Worm (Caenorhabditis elegans) whole organism, young adult: ENCODE data around the gene Y16E11A.4.
"Not testable (repeated sequence)": the region's sequence is repeated elsewhere in the genome, so short reads cannot be mapped to it uniquely, and the experiment has no call there.

Experiments used
- B0019.2 ChIP-seq: fragments of 200-800 bp; sonication (Bioruptor generic); conservative IDR thresholded peaks from 2 replicates; pipeline ENCODE4 v1.3.6; 2022; ENCODE audit warnings: missing genetic modification reagents, missing genetic modification characterization, missing compliant biosample characterization
- B0035.1 ChIP-seq: sonication (generic microtip); optimal IDR thresholded peaks from 2 replicates; lab custom pipeline; 2016; ENCODE audit warnings: missing genetic modification characterization, mild to moderate bottlenecking, missing compliant biosample characterization, missing genotype, missing genetic modification reagents
- C17E4.6 ChIP-seq: fragments of 200-800 bp; sonication (Bioruptor generic); IDR thresholded peaks from 2 replicates; pipeline ENCODE4 v1.3.6; 2022; ENCODE audit warnings: missing genetic modification reagents, missing genetic modification characterization, missing compliant biosample characterization
- F10E7.11 ChIP-seq: sonication (generic microtip); optimal IDR thresholded peaks from 2 replicates; lab custom pipeline; 2017; ENCODE audit warnings: mild to moderate bottlenecking, missing genetic modification characterization, moderate library complexity, missing compliant biosample characterization
- F52B5.7 ChIP-seq: sonication (generic microtip); optimal IDR thresholded peaks from 2 replicates; lab custom pipeline; 2016; ENCODE audit warnings: mild to moderate bottlenecking, missing genetic modification characterization, missing compliant biosample characterization
- F57A8.1 ChIP-seq: fragments of 200-800 bp; sonication (Bioruptor generic); optimal IDR thresholded peaks from 2 replicates; lab custom pipeline; 2018; ENCODE audit warnings: mild to moderate bottlenecking, missing genetic modification characterization, moderate library complexity, missing compliant biosample characterization
- T26A5.8 ChIP-seq: sonication (generic microtip); optimal IDR thresholded peaks from 2 replicates; lab custom pipeline; 2016; ENCODE audit warnings: missing genetic modification characterization, missing compliant biosample characterization
- Y53G8AR.9 ChIP-seq: fragments of 200-800 bp; sonication (Bioruptor generic); conservative IDR thresholded peaks from 2 replicates; pipeline ENCODE4 v1.3.6; 2022; ENCODE audit warnings: missing genetic modification reagents, missing genetic modification characterization, missing compliant biosample characterization
- atf-7 ChIP-seq: sonication (generic microtip); optimal IDR thresholded peaks from 2 replicates; lab custom pipeline; 2017; ENCODE audit warnings: mild to moderate bottlenecking, missing genetic modification characterization, missing compliant biosample characterization
- athp-1 ChIP-seq: sonication (generic microtip); optimal IDR thresholded peaks from 2 replicates; lab custom pipeline; 2017; ENCODE audit warnings: mild to moderate bottlenecking, missing genetic modification characterization, missing compliant biosample characterization
- attf-3 ChIP-seq: fragments of 200-800 bp; sonication (Bioruptor generic); conservative IDR thresholded peaks from 2 replicates; pipeline ENCODE4 v1.3.6; 2022; ENCODE audit warnings: missing genetic modification reagents, missing genetic modification characterization, missing compliant biosample characterization
- ceh-100 ChIP-seq: fragments of 200-800 bp; sonication (Bioruptor generic); IDR thresholded peaks from 2 replicates; pipeline ENCODE4 v1.3.6; 2022; ENCODE audit warnings: missing genetic modification reagents, missing genetic modification characterization, missing compliant biosample characterization
- ceh-40 ChIP-seq: fragments of 200-800 bp; sonication (Bioruptor generic); IDR thresholded peaks from 2 replicates; pipeline ENCODE4 v1.3.6; 2022; ENCODE audit warnings: missing genetic modification characterization, missing compliant biosample characterization
- chd-7 ChIP-seq: sonication (generic microtip); optimal IDR thresholded peaks from 2 replicates; lab custom pipeline; 2016; ENCODE audit warnings: mild to moderate bottlenecking, missing genetic modification characterization, moderate library complexity, missing compliant biosample characterization
- dox-1 ChIP-seq: fragments of 200-800 bp; sonication (Bioruptor generic); IDR thresholded peaks from 2 replicates; pipeline ENCODE4 v1.3.6; 2022; ENCODE audit warnings: missing genetic modification reagents, missing genetic modification characterization, missing compliant biosample characterization
- ets-4 ChIP-seq: fragments of 200-800 bp; sonication (Bioruptor generic); optimal IDR thresholded peaks from 2 replicates; lab custom pipeline; 2018; ENCODE audit warnings: mild to moderate bottlenecking, missing genetic modification characterization, missing compliant biosample characterization
- fkh-3 ChIP-seq: sonication (generic microtip); optimal IDR thresholded peaks from 2 replicates; lab custom pipeline; 2016; ENCODE audit warnings: mild to moderate bottlenecking, missing genetic modification characterization, missing compliant biosample characterization
- hlh-26 ChIP-seq: fragments of 200-800 bp; sonication (Bioruptor generic); conservative IDR thresholded peaks from 2 replicates; pipeline ENCODE4 v1.3.6; 2022; ENCODE audit warnings: missing genetic modification reagents, missing genetic modification characterization, missing compliant biosample characterization
- hmg-20 ChIP-seq: fragments of 200-800 bp; sonication (Bioruptor generic); IDR thresholded peaks from 2 replicates; pipeline ENCODE4 v1.3.6; 2022; ENCODE audit warnings: missing genetic modification reagents, missing genetic modification characterization, missing compliant biosample characterization
- hsf-1 ChIP-seq: fragments of 200-800 bp; sonication (Bioruptor generic); IDR thresholded peaks from 2 replicates; pipeline ENCODE4 v1.3.6; 2022; ENCODE audit warnings: missing genetic modification reagents, missing genetic modification characterization, missing compliant biosample characterization
- madf-3 ChIP-seq: fragments of 200-800 bp; sonication (Bioruptor generic); IDR thresholded peaks from 2 replicates; pipeline ENCODE4 v1.3.6; 2022; ENCODE audit warnings: missing genetic modification reagents, missing genetic modification characterization, missing compliant biosample characterization
- mes-4 ChIP-seq: sonication (generic microtip); optimal IDR thresholded peaks from 2 replicates; lab custom pipeline; 2016; ENCODE audit warnings: missing genotype, missing genetic modification characterization, missing compliant biosample characterization
- nhr-80 ChIP-seq: sonication (generic microtip); optimal IDR thresholded peaks from 2 replicates; lab custom pipeline; 2016; ENCODE audit warnings: missing genetic modification characterization, missing compliant biosample characterization
- pha-4 ChIP-seq: fragments of 150-350 bp; sonication (generic microtip); optimal IDR thresholded peaks from 2 replicates; lab custom pipeline; 2014; ENCODE audit warnings: missing biosample characterization, missing genetic modification reagents, missing genetic modification characterization
- repo-1 ChIP-seq: sonication (generic microtip); optimal IDR thresholded peaks from 2 replicates; lab custom pipeline; 2017; ENCODE audit warnings: mild to moderate bottlenecking, missing genetic modification characterization, missing compliant biosample characterization
- sptf-2 ChIP-seq: fragments of 200-800 bp; sonication (Bioruptor generic); optimal IDR thresholded peaks from 2 replicates; lab custom pipeline; 2018; ENCODE audit warnings: mild to moderate bottlenecking, missing genetic modification characterization, missing compliant biosample characterization
- unc-62 ChIP-seq: fragments of 150-350 bp; optimal IDR thresholded peaks from 2 replicates; lab custom pipeline; 2014; ENCODE audit warnings: missing biosample characterization, missing genetic modification reagents, missing genetic modification characterization
- zfh-2 ChIP-seq: fragments of 200-800 bp; sonication (Bioruptor generic); conservative IDR thresholded peaks from 2 replicates; pipeline ENCODE4 v1.3.6; 2022; ENCODE audit warnings: missing genetic modification reagents, missing genetic modification characterization, missing compliant biosample characterization
- zim-3 ChIP-seq: sonication (generic microtip); optimal IDR thresholded peaks from 2 replicates; lab custom pipeline; 2017; ENCODE audit warnings: mild to moderate bottlenecking, missing genetic modification characterization, moderate library complexity, missing compliant biosample characterization
- ztf-3 ChIP-seq: fragments of 200-800 bp; sonication (Bioruptor generic); optimal IDR thresholded peaks from 2 replicates; lab custom pipeline; 2018; ENCODE audit warnings: mild to moderate bottlenecking, missing genetic modification characterization, missing compliant biosample characterization

Y16E11A.4 gene

ce11 chrII:1946427-1946826, 40.7 kb upstream of the Y16E11A.4 start, which contains the start of gene math-48:
Gene math-48, minus strand, starts transcription at chrII:1946527.
- no peak for TF ChIP-seq ceh-100 (GFP tag; lab: Robert Waterston, UW)
- no peak for TF ChIP-seq Y53G8AR.9 (GFP tag; lab: Robert Waterston, UW)

DNA sequence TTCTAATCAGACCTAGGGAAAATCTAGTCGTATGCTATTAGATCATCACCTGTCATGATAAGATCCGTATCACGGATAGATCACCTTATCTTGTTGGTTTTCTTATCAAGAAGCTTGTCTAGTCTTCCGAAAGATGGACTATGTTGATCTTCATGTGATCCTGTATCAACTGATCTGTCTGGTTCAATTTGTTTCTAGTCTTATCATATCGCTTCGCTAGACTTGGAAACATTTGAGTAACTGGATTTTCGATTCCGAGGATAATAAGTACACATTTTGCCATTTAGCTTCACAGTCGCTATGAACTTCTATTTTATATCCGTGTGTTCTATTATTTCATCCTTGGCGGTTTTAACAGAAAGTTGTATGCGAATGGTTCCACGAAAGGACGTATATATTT, 38.7 kb upstream of the Y16E11A.4 start, which contains the start of gene ZK250.2:
Gene ZK250.2, plus strand, starts transcription at position 301 of the 400 bp plus-strand sequence.
- TF ChIP-seq C17E4.6 (GFP tag; lab: Robert Waterston, UW); B0019.2; F57A8.1 (GFP tag; lab: Kevin White, UChicago): not testable (repeated sequence)

- TF ChIP-seq unc-62 (GFP tag; lab: Kevin White, UChicago) (no peak), hsf-1 (no peak), hmg-20 (GFP tag; lab: Robert Waterston, UW) (no peak), dox-1 (GFP tag; lab: Robert Waterston, UW) (peak; percentile 57), nhr-80 (tag; lab: Kevin White, UChicago) (peak; percentile 73), ets-4 (GFP tag; lab: Kevin White, UChicago) (no peak), pha-4 (tag; lab: Kevin White, UChicago) (no peak), ceh-100 (GFP tag; lab: Robert Waterston, UW) (no peak), Y53G8AR.9 (GFP tag; lab: Robert Waterston, UW) (0 out of 2 replicates have a peak, but pooled peaks have one; percentile 52), atf-7 (peak; percentile 24), F10E7.11 (no peak), athp-1 (tag; lab: Kevin White, UChicago) (no peak)
Observed at ce11 chrII:1949119-1949518, 38.0 kb upstream of the Y16E11A.4 start.

- TF ChIP-seq ztf-3 (GFP tag; lab: Kevin White, UChicago); zfh-2 (GFP tag; lab: Robert Waterston, UW); ceh-40 (GFP tag; lab: Robert Waterston, UW): not testable (repeated sequence)
Observed at ce11 chrII:1955568-1955967, 31.5 kb upstream of the Y16E11A.4 start, which contains the start of gene math-49. Gene math-49, minus strand, starts transcription at chrII:1955668.

DNA sequence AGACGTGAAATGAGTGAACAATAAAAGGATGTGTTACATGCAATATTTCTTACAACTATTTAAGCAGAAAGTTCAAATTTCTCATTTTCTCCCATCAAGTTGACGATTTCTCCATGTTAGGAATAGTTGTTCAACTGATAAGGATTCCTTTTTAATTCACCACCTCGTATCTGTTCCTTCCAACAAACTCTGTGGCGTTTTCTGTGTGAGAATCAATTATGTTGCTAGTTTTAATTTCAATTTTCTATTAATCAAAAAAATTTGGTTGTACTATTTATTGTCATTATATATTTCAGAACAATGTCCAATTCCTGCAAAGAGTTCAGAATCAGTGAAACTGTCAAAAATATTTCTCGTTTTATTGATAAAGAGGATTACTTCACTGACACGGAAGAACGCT, 1.9 kb downstream of the Y16E11A.4 start, which contains the start of gene math-44:
Gene math-44, plus strand, starts transcription at position 301 of the 400 bp plus-strand sequence.
- TF ChIP-seq B0035.1 (tag; lab: Kevin White, UChicago), result no peak
- no peak for TF ChIP-seq mes-4 (tag; lab: Kevin White, UChicago)
- peak; percentile 4 for TF ChIP-seq nhr-80 (tag; lab: Kevin White, UChicago)

- TF ChIP-seq nhr-80 (tag; lab: Kevin White, UChicago) (peak; percentile 10), madf-3 (GFP tag; lab: Robert Waterston, UW) (no peak)
- TF ChIP-seq, all 124 proteins: peak for 1
Observed at ce11 chrII:1993738-1994137, 6.7 kb downstream of the Y16E11A.4 start, which contains the start of gene math-21. Gene math-21, plus strand, starts transcription at chrII:1994038.

- TF ChIP-seq nhr-80 (tag; lab: Kevin White, UChicago), result peak; percentile 27
- TF ChIP-seq zim-3 (tag; lab: Kevin White, UChicago), result no peak
- no peak for TF ChIP-seq fkh-3
Observed at ce11 chrII:1995744-1996143, 8.7 kb downstream of the Y16E11A.4 start.

DNA sequence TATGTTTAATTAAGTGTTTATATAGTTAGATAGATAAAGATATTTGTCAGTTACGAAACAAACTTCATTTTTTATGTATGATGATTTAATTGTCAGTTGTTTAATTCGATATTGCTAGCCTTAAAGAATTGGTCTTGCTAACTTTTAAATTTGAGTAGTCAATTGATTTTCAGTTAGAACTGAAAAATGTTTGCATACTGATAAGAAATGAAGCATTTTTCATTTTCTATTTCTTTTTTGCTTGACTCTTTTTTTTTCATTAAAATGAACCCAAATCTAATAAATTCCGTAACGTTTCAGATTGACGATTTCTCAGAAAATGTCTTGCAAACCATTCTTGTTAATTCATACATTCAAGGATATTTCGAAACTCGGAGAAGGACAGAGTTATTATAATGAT, 9.2 kb downstream of the Y16E11A.4 start, which contains the start of gene math-20:
Gene math-20, plus strand, starts transcription at position 301 of the 400 bp plus-strand sequence.
- TF ChIP-seq hsf-1 (no peak), attf-3 (GFP tag; lab: Robert Waterston, UW) (no peak), chd-7 (tag; lab: Kevin White, UChicago) (no peak), sptf-2 (GFP tag; lab: Kevin White, UChicago) (no peak), F10E7.11 (no peak), T26A5.8 (tag; lab: Kevin White, UChicago) (no peak), F52B5.7 (tag; lab: Kevin White, UChicago) (no peak), nhr-80 (tag; lab: Kevin White, UChicago) (no peak), repo-1 (tag; lab: Kevin White, UChicago) (no peak), hlh-26 (GFP tag; lab: Robert Waterston, UW) (no peak)
